Fruit fly (Drosophila melanogaster) whole organism, adult: ENCODE results near the gene alpha-Man-Ib.
A peak's percentile ranks its signal among the peaks of the same experiment; 100 is the strongest.

Source experiments
- CG11617 ChIP-seq: fragments of 200-800 bp; sonication (Bioruptor generic); optimal IDR thresholded peaks from 2 replicates; lab custom pipeline; 2017; ENCODE audit warnings: mild to moderate bottlenecking, missing biosample characterization, missing genetic modification reagents, missing genetic modification characterization
- CG12768 ChIP-seq: fragments of 200-800 bp; sonication (Bioruptor generic); optimal IDR thresholded peaks from 2 replicates; lab custom pipeline; 2017; ENCODE audit warnings: missing biosample characterization, missing genetic modification characterization, mild to moderate bottlenecking, moderate library complexity, missing genetic modification reagents
- CG14711 ChIP-seq: fragments of 200-800 bp; sonication (Bioruptor generic); optimal IDR thresholded peaks from 2 replicates; lab custom pipeline; 2018; ENCODE audit warnings: missing biosample characterization, mild to moderate bottlenecking, missing genetic modification characterization, moderate library complexity
- CG1620 ChIP-seq: fragments of 200-800 bp; sonication (Bioruptor generic); optimal IDR thresholded peaks from 2 replicates; lab custom pipeline; 2016; ENCODE audit warnings: missing biosample characterization, missing genetic modification characterization
- CG33017 ChIP-seq: fragments of 200-800 bp; sonication (Bioruptor generic); optimal IDR thresholded peaks from 2 replicates; lab custom pipeline; 2018; ENCODE audit warnings: missing biosample characterization, mild to moderate bottlenecking, missing genetic modification characterization, moderate library complexity
- CG5204 ChIP-seq: fragments of 200-800 bp; sonication (Bioruptor generic); optimal IDR thresholded peaks from 2 replicates; lab custom pipeline; 2016; ENCODE audit warnings: missing biosample characterization, missing genetic modification characterization
- CG7045 ChIP-seq: fragments of 200-800 bp; sonication (Bioruptor generic); optimal IDR thresholded peaks from 2 replicates; lab custom pipeline; 2017; ENCODE audit warnings: missing biosample characterization, mild to moderate bottlenecking, missing genetic modification characterization
- CG7101 ChIP-seq: fragments of 200-800 bp; sonication (Bioruptor generic); optimal IDR thresholded peaks from 2 replicates; lab custom pipeline; 2018; ENCODE audit warnings: missing biosample characterization, mild to moderate bottlenecking, missing genetic modification characterization, moderate library complexity
- Clk ChIP-seq: fragments of 200-800 bp; sonication (Bioruptor generic); optimal IDR thresholded peaks from 2 replicates; lab custom pipeline; 2017; ENCODE audit warnings: missing biosample characterization, missing genetic modification characterization
- Crg-1 ChIP-seq: fragments of 200-800 bp; sonication (Bioruptor generic); optimal IDR thresholded peaks from 2 replicates; lab custom pipeline; 2016; ENCODE audit warnings: missing biosample characterization, missing genetic modification characterization
- Hr96 ChIP-seq: fragments of 200-800 bp; sonication (Bioruptor generic); optimal IDR thresholded peaks from 2 replicates; lab custom pipeline; 2016; ENCODE audit warnings: missing biosample characterization, missing genetic modification characterization
- Mnt ChIP-seq: fragments of 200-800 bp; sonication (Bioruptor generic); optimal IDR thresholded peaks from 2 replicates; lab custom pipeline; 2016; ENCODE audit warnings: missing biosample characterization, mild to moderate bottlenecking, missing genetic modification characterization
- bab1 ChIP-seq: fragments of 200-800 bp; sonication (Bioruptor generic); optimal IDR thresholded peaks from 3 replicates; lab custom pipeline; 2019; ENCODE audit warnings: missing biosample characterization, mild to moderate bottlenecking, missing genetic modification characterization, moderate library complexity
- cic ChIP-seq: fragments of 200-800 bp; sonication (Bioruptor generic); optimal IDR thresholded peaks from 2 replicates; lab custom pipeline; 2017; ENCODE audit warnings: missing biosample characterization, mild to moderate bottlenecking, missing genetic modification characterization, moderate library complexity
- cnc ChIP-seq, 2 experiments: fragments of >200 bp; optimal IDR thresholded peaks; 2 replicates each; lab custom pipeline; 2017
- kay ChIP-seq: fragments of 200-800 bp; sonication (Bioruptor generic); peaks from one replicate; lab custom pipeline; 2016; ENCODE audit warnings: missing biosample characterization, missing genetic modification characterization, borderline replicate concordance
- ovo ChIP-seq: fragments of 200-800 bp; sonication (Bioruptor generic); optimal IDR thresholded peaks from 2 replicates; lab custom pipeline; 2016; ENCODE audit warnings: missing biosample characterization, missing genetic modification characterization
- pad ChIP-seq: fragments of 200-800 bp; sonication (Bioruptor generic); optimal IDR thresholded peaks from 3 replicates; lab custom pipeline; 2017; ENCODE audit warnings: missing biosample characterization, missing genetic modification characterization, mild to moderate bottlenecking, moderate library complexity, missing genetic modification reagents
- tj ChIP-seq: fragments of 200-800 bp; sonication (Bioruptor generic); optimal IDR thresholded peaks from 3 replicates; lab custom pipeline; 2017; ENCODE audit warnings: missing biosample characterization, mild to moderate bottlenecking, missing genetic modification characterization, moderate library complexity
- toe ChIP-seq: fragments of 200-800 bp; sonication (Bioruptor generic); optimal IDR thresholded peaks from 2 replicates; lab custom pipeline; 2016; ENCODE audit warnings: missing biosample characterization, missing genetic modification characterization

The alpha-Man-Ib gene

dm6 chr3R:29138961-29139527 is 26.4 kb upstream of the alpha-Man-Ib start:
- no peak for TF ChIP-seq CG7045 (GFP tag; lab: Kevin White, UChicago)
- peak; percentile 68 for TF ChIP-seq pad (GFP tag; lab: Kevin White, UChicago)
- TF ChIP-seq CG11617 (GFP tag; lab: Kevin White, UChicago), result no peak
- no peak for TF ChIP-seq CG14711 (tag; lab: Kevin White, UChicago)
- peak; percentile 29 for TF ChIP-seq bab1
- no peak for TF ChIP-seq Crg-1 (GFP tag; lab: Kevin White, UChicago)
- no peak for TF ChIP-seq Clk (GFP tag; lab: Kevin White, UChicago)
- no peak for TF ChIP-seq cic (GFP tag; lab: Kevin White, UChicago)
- TF ChIP-seq ovo, result peak; percentile 96
- TF ChIP-seq CG12768, result peak; percentile 45

- TF ChIP-seq CG1620 (GFP tag; lab: Kevin White, UChicago), result no peak
- TF ChIP-seq Crg-1 (GFP tag; lab: Kevin White, UChicago), result peak; percentile 40
- TF ChIP-seq ovo, result peak; percentile 2
- peak; percentile 17 for TF ChIP-seq cic (GFP tag; lab: Kevin White, UChicago)
Measured at dm6 chr3R:29138407-29138806, 25.8 kb upstream of the alpha-Man-Ib start, which contains the start of the genes Alg13 and superdeath. Alg13 (minus strand) TSS chr3R:29138573. superdeath (plus strand) TSS chr3R:29138662.

dm6 chr3R:29130902-29131621 is 18.4 kb upstream of the alpha-Man-Ib start, which contains the start of the genes dgt6 and Vha100-1:
dgt6 (minus strand) TSS chr3R:29130972.
Vha100-1 (plus strand) TSS chr3R:29131193.
- no peak for TF ChIP-seq Clk (GFP tag; lab: Kevin White, UChicago)
- TF ChIP-seq cic (GFP tag; lab: Kevin White, UChicago), result no peak
- no peak for TF ChIP-seq tj (GFP tag; lab: Kevin White, UChicago)
- TF ChIP-seq CG11617 (GFP tag; lab: Kevin White, UChicago), result no peak
- no peak for TF ChIP-seq toe (GFP tag; lab: Kevin White, UChicago)
- TF ChIP-seq ovo, result no peak
- TF ChIP-seq CG5204, result no peak
- no peak for TF ChIP-seq cnc (optimal IDR thresholded peaks at IDR 0.05; lab: Kevin White, UChicago)
- TF ChIP-seq CG12768, result peak; percentile 30
- TF ChIP-seq CG7045 (GFP tag; lab: Kevin White, UChicago), result no peak
- no peak for TF ChIP-seq Crg-1 (GFP tag; lab: Kevin White, UChicago)
- TF ChIP-seq kay (GFP tag; lab: Kevin White, UChicago), result no peak
- peak; percentile 24 for TF ChIP-seq pad (GFP tag; lab: Kevin White, UChicago)
- peak; percentile 89 for TF ChIP-seq CG14711 (tag; lab: Kevin White, UChicago)
- peak; percentile 5 for TF ChIP-seq CG33017
- peak; percentile 10 for TF ChIP-seq Mnt (GFP tag; lab: Kevin White, UChicago)
- TF ChIP-seq Hr96 (GFP tag; lab: Kevin White, UChicago), result no peak
- no peak for TF ChIP-seq CG1620 (GFP tag; lab: Kevin White, UChicago)
- peak; percentile 37 for TF ChIP-seq bab1
- TF ChIP-seq CG7101 (tag; lab: Kevin White, UChicago), result peak; percentile 30

- TF ChIP-seq CG11617 (GFP tag; lab: Kevin White, UChicago) (peak; percentile 4), CG33017 (peak; percentile 74), CG5204 (no peak), Mnt (GFP tag; lab: Kevin White, UChicago) (peak; percentile 18), Crg-1 (GFP tag; lab: Kevin White, UChicago) (peak; percentile 23), CG7101 (tag; lab: Kevin White, UChicago) (peak; percentile 81), pad (GFP tag; lab: Kevin White, UChicago) (peak; percentile 88), Clk (GFP tag; lab: Kevin White, UChicago) (no peak), CG1620 (GFP tag; lab: Kevin White, UChicago) (no peak), bab1 (peak; percentile 65), cic (GFP tag; lab: Kevin White, UChicago) (no peak), CG14711 (tag; lab: Kevin White, UChicago) (peak; percentile 72), CG7045 (GFP tag; lab: Kevin White, UChicago) (peak; percentile 16), toe (GFP tag; lab: Kevin White, UChicago) (no peak)
Measured at dm6 chr3R:29124128-29124527, 11.5 kb upstream of the alpha-Man-Ib start.

- TF ChIP-seq cnc (optimal IDR thresholded peaks at IDR 0.05; lab: Kevin White, UChicago), result no peak
- no peak for TF ChIP-seq kay (GFP tag; lab: Kevin White, UChicago)
- TF ChIP-seq CG33017, result peak; percentile 45
- TF ChIP-seq CG7101 (tag; lab: Kevin White, UChicago), result peak; percentile 70
- TF ChIP-seq CG14711 (tag; lab: Kevin White, UChicago), result peak; percentile 30
- peak; percentile 65 for TF ChIP-seq cic (GFP tag; lab: Kevin White, UChicago)
- TF ChIP-seq Mnt (GFP tag; lab: Kevin White, UChicago), result peak; percentile 84
- TF ChIP-seq toe (GFP tag; lab: Kevin White, UChicago), result peak; percentile 92
- TF ChIP-seq CG11617 (GFP tag; lab: Kevin White, UChicago), result peak; percentile 76
- peak; percentile 88 for TF ChIP-seq Clk (GFP tag; lab: Kevin White, UChicago)
- TF ChIP-seq CG7045 (GFP tag; lab: Kevin White, UChicago), result peak; percentile 71
- TF ChIP-seq tj (GFP tag; lab: Kevin White, UChicago), result peak; percentile 95
- TF ChIP-seq CG12768, result peak; percentile 59
- TF ChIP-seq CG5204, result no peak
- peak; percentile 68 for TF ChIP-seq ovo
- peak; percentile 77 for TF ChIP-seq bab1
- peak; percentile 75 for TF ChIP-seq Crg-1 (GFP tag; lab: Kevin White, UChicago)
- peak; percentile 76 for TF ChIP-seq CG1620 (GFP tag; lab: Kevin White, UChicago)
- peak; percentile 66 for TF ChIP-seq pad (GFP tag; lab: Kevin White, UChicago)
- peak; percentile 87 for TF ChIP-seq Hr96 (GFP tag; lab: Kevin White, UChicago)
Measured at dm6 chr3R:29122817-29123611, 10.4 kb upstream of the alpha-Man-Ib start, which contains the start of the genes yem and Ctl2. yem (minus strand) TSS chr3R:29122879. Ctl2 (plus strand) TSS chr3R:29123370.
